Worm (Caenorhabditis elegans): ENCODE results near the gene F40G9.7.

The F40G9.7 gene

ce11 chrIII:189280-189679, 23.8 kb downstream of the F40G9.7 start:
- TF ChIP-seq aha-1 (tag) (peak; percentile 79), daf-8 (GFP tag; IDR thresholded peaks at IDR 0.05) (no peak), hmg-1.1 (GFP tag; IDR thresholded peaks at IDR 0.05) (no peak)

ce11 chrIII:190686-191085, 25.2 kb downstream of the F40G9.7 start, which contains the start of gene cox-17:
Gene cox-17, plus strand, starts transcription at chrIII:190986.
- TF ChIP-seq nhr-42 (GFP tag; IDR thresholded peaks at IDR 0.05) (peak; percentile 12; the same call in 1 of the 2 replicates), lin-13 (GFP tag; optimal IDR thresholded peaks at IDR 0.05) (no peak), sdz-12 (GFP tag; optimal IDR thresholded peaks at IDR 0.05) (no peak), vab-7 (GFP tag; IDR thresholded peaks at IDR 0.05) (no peak)

ce11 chrIII:191803-192202, 26.3 kb downstream of the F40G9.7 start, which contains the start of gene sec-20:
Gene sec-20, plus strand, starts transcription at chrIII:192103.
- no peak for TF ChIP-seq ceh-62 (tag; optimal IDR thresholded peaks at IDR 0.05)
- no peak for TF ChIP-seq dmd-9 (GFP tag; IDR thresholded peaks at IDR 0.05)
- TF ChIP-seq ZK546.5 (tag; optimal IDR thresholded peaks at IDR 0.05) = no peak
- no peak for TF ChIP-seq nhr-77 (tag; optimal IDR thresholded peaks at IDR 0.05)
- no peak for TF ChIP-seq T20F7.1 (GFP tag; optimal IDR thresholded peaks at IDR 0.05)
- no peak for TF ChIP-seq nhr-41 (GFP tag; IDR thresholded peaks at IDR 0.05)
- TF ChIP-seq ceh-28 (tag; optimal IDR thresholded peaks at IDR 0.05) = no peak
- TF ChIP-seq egl-43 (GFP tag; IDR thresholded peaks at IDR 0.05) = no peak

ce11 chrIII:194160-194559, 28.7 kb downstream of the F40G9.7 start, which contains the start of gene F40G9.17:
Gene F40G9.17, plus strand, starts transcription at chrIII:194460.
- TF ChIP-seq lin-39 (tag; optimal IDR thresholded peaks at IDR 0.05) = no peak
- no peak for TF ChIP-seq lir-3 (tag; optimal IDR thresholded peaks at IDR 0.05)
- no peak for TF ChIP-seq daf-16 (GFP tag; optimal IDR thresholded peaks at IDR 0.05)
- TF ChIP-seq daf-16 (tag; optimal IDR thresholded peaks at IDR 0.05) = no peak
- no peak for TF ChIP-seq nhr-237 (tag; optimal IDR thresholded peaks at IDR 0.05)
- no peak for TF ChIP-seq dpl-1 (GFP tag; optimal IDR thresholded peaks at IDR 0.05)

- TF ChIP-seq nhr-102 (tag; optimal IDR thresholded peaks at IDR 0.05) = no peak
- TF ChIP-seq spr-3 (GFP tag; optimal IDR thresholded peaks at IDR 0.05) = no peak
- TF ChIP-seq daf-19 (GFP tag; conservative IDR thresholded peaks at IDR 0.05) = no peak
- TF ChIP-seq mdl-1 (tag; optimal IDR thresholded peaks at IDR 0.05) = no peak
- no peak for TF ChIP-seq ceh-32 (tag; optimal IDR thresholded peaks at IDR 0.05; ENCODE audit: poor library complexity)
- TF ChIP-seq ceh-28 (tag; optimal IDR thresholded peaks at IDR 0.05) = peak; percentile 98
- no peak for TF ChIP-seq dmd-9 (GFP tag; IDR thresholded peaks at IDR 0.05)
- TF ChIP-seq nhr-42 (GFP tag; IDR thresholded peaks at IDR 0.05) = no peak
- no peak for TF ChIP-seq lim-7 (GFP tag; IDR thresholded peaks at IDR 0.05)
- peak in 1 of 2 experiments; percentile 53 for TF ChIP-seq unc-62 (GFP tag; optimal IDR thresholded peaks at IDR 0.05 in 1 of 2)
- no peak for TF ChIP-seq unc-62 (tag; optimal IDR thresholded peaks at IDR 0.05)
- no peak for TF ChIP-seq skn-1 (tag; optimal IDR thresholded peaks at IDR 0.05)
- TF ChIP-seq lin-39 (tag; optimal IDR thresholded peaks at IDR 0.05) = no peak
- no peak for TF ChIP-seq ztf-11 (tag; optimal IDR thresholded peaks at IDR 0.05)
- no peak for TF ChIP-seq nhr-237 (tag; optimal IDR thresholded peaks at IDR 0.05)
- TF ChIP-seq nhr-48 (tag; optimal IDR thresholded peaks at IDR 0.05) = no peak
Measured at ce11 chrIII:203953-204352, 38.5 kb downstream of the F40G9.7 start.

- TF ChIP-seq ama-1 (optimal IDR thresholded peaks at IDR 0.05) = no peak
- no peak for TF ChIP-seq daf-12 (tag; optimal IDR thresholded peaks at IDR 0.05)
- no peak for TF ChIP-seq Y5F2A.4 (GFP tag; optimal IDR thresholded peaks at IDR 0.05)
- TF ChIP-seq ces-1 (GFP tag; optimal IDR thresholded peaks at IDR 0.05) = no peak
- TF ChIP-seq mdt-29 (GFP tag; IDR thresholded peaks at IDR 0.05) = no peak
Measured at ce11 chrIII:207023-207422, 41.5 kb downstream of the F40G9.7 start, which contains the start of gene W10C4.1. Gene W10C4.1, minus strand, starts transcription at chrIII:207123.

Measured in whole organism, L4 larva.